Fruit fly (Drosophila melanogaster) whole organism, embryonic: ENCODE measurements around the gene Adar.

ENCODE experiments used
- Awh ChIP-seq: fragments of 200-800 bp; sonication (Bioruptor generic); IDR thresholded peaks from 2 replicates; pipeline ENCODE4, ENCODE4 v1.3.6; 2022; ENCODE audit warnings: missing biosample characterization, missing genetic modification characterization
- B-H1 ChIP-seq: fragments of 200-800 bp; sonication (Bioruptor generic); IDR thresholded peaks from 3 replicates; pipeline ENCODE4 v1.3.6; 2022; ENCODE audit warnings: missing biosample characterization, missing genetic modification characterization
- CG11247 ChIP-seq: fragments of 200-800 bp; sonication (Bioruptor generic); IDR thresholded peaks from 2 replicates; pipeline ENCODE4 v1.3.6; 2022; ENCODE audit warnings: missing biosample characterization, missing genetic modification characterization
- CG12219 ChIP-seq: fragments of 200-800 bp; sonication (Bioruptor generic); optimal IDR thresholded peaks from 3 replicates; lab custom pipeline; 2018; ENCODE audit warnings: missing biosample characterization, mild to moderate bottlenecking, missing genetic modification characterization
- CG15073 ChIP-seq: fragments of 200-800 bp; sonication (Bioruptor generic); optimal IDR thresholded peaks from 2 replicates; lab custom pipeline; 2016; ENCODE audit warnings: missing biosample characterization, missing genetic modification characterization
- CG15514 ChIP-seq: fragments of 200-800 bp; sonication (Bioruptor generic); optimal IDR thresholded peaks from 3 replicates; lab custom pipeline; 2017; ENCODE audit warnings: missing biosample characterization, missing genetic modification characterization, mild to moderate bottlenecking, moderate library complexity, missing genetic modification reagents
- CG1602 ChIP-seq: fragments of 200-800 bp; sonication (Bioruptor generic); optimal IDR thresholded peaks from 3 replicates; lab custom pipeline; 2016; ENCODE audit warnings: missing biosample characterization, missing genetic modification characterization
- CG17186 ChIP-seq: fragments of 200-800 bp; sonication (Bioruptor generic); optimal IDR thresholded peaks from 3 replicates; lab custom pipeline; 2017; ENCODE audit warnings: missing biosample characterization, missing genetic modification reagents, missing genetic modification characterization
- CG30020 ChIP-seq: fragments of 200-800 bp; optimal IDR thresholded peaks from 2 replicates; lab custom pipeline; 2019; ENCODE audit warnings: missing biosample characterization, mild to moderate bottlenecking, missing genetic modification characterization, moderate library complexity
- CG33213 ChIP-seq: fragments of 200-800 bp; sonication (Bioruptor generic); optimal IDR thresholded peaks from 3 replicates; lab custom pipeline; 2016; ENCODE audit warnings: missing biosample characterization, missing genetic modification characterization
- CG3847 ChIP-seq: fragments of 200-800 bp; sonication (Bioruptor generic); IDR thresholded peaks from 2 replicates; pipeline ENCODE4 v1.3.6; 2022; ENCODE audit warnings: missing biosample characterization, missing genetic modification characterization
- CG5245 ChIP-seq: fragments of 200-800 bp; sonication (Bioruptor generic); optimal IDR thresholded peaks from 3 replicates; lab custom pipeline; 2016; ENCODE audit warnings: missing biosample characterization, missing genetic modification characterization
- CG8089 ChIP-seq: fragments of 200-800 bp; sonication (Bioruptor generic); optimal IDR thresholded peaks from 3 replicates; lab custom pipeline; 2016; ENCODE audit warnings: missing biosample characterization, missing genetic modification characterization
- CTCF ChIP-seq: fragments of 200-800 bp; sonication (Bioruptor generic); optimal IDR thresholded peaks from 2 replicates; lab custom pipeline; 2017; ENCODE audit warnings: missing biosample characterization, mild to moderate bottlenecking, missing genetic modification characterization, moderate library complexity
- Dp ChIP-seq: fragments of 200-800 bp; sonication (Bioruptor generic); optimal IDR thresholded peaks from 2 replicates; lab custom pipeline; 2018; ENCODE audit warnings: missing biosample characterization, mild to moderate bottlenecking, missing genetic modification characterization, moderate library complexity
- Dref ChIP-seq: fragments of 200-800 bp; sonication (Bioruptor generic); IDR thresholded peaks from 2 replicates; pipeline ENCODE4 v1.3.6; 2022; ENCODE audit warnings: missing biosample characterization, missing genetic modification characterization
- E2f2 ChIP-seq: fragments of 200-800 bp; sonication (Bioruptor generic); IDR thresholded peaks from 2 replicates; pipeline ENCODE4 v1.3.6; 2022; ENCODE audit warnings: missing biosample characterization, missing genetic modification characterization
- HLH4C ChIP-seq: fragments of 200-800 bp; sonication (Bioruptor generic); IDR thresholded peaks from 3 replicates; pipeline ENCODE4 v1.3.6; 2022; ENCODE audit warnings: missing biosample characterization, missing genetic modification characterization; ENCODE audit not compliant: partially characterized antibody
- HmgZ ChIP-seq: fragments of 200-800 bp; sonication (Bioruptor generic); optimal IDR thresholded peaks from 2 replicates; lab custom pipeline; 2018; ENCODE audit warnings: missing biosample characterization, mild to moderate bottlenecking, missing genetic modification characterization
- Med ChIP-seq: fragments of 200-800 bp; sonication (Bioruptor generic); peaks from one replicate; lab custom pipeline; 2016; ENCODE audit warnings: missing biosample characterization, missing genetic modification characterization, mild to moderate bottlenecking, inconsistent platforms, moderate library complexity
- NFAT ChIP-seq: fragments of 200-800 bp; sonication (Bioruptor generic); IDR thresholded peaks from 2 replicates; pipeline ENCODE4 v1.3.6; 2022; ENCODE audit warnings: missing biosample characterization, missing genetic modification characterization
- Nf-YA ChIP-seq: fragments of 200-800 bp; sonication (Bioruptor generic); IDR thresholded peaks from 2 replicates; pipeline ENCODE4 v1.3.6; 2022; ENCODE audit warnings: missing biosample characterization, missing genetic modification characterization
- NfI ChIP-seq: fragments of 200-800 bp; sonication (Bioruptor generic); optimal IDR thresholded peaks from 3 replicates; lab custom pipeline; 2018; ENCODE audit warnings: missing biosample characterization, mild to moderate bottlenecking, missing genetic modification characterization, moderate library complexity
- Oaz ChIP-seq: fragments of 200-800 bp; sonication (Bioruptor generic); IDR thresholded peaks from 2 replicates; pipeline ENCODE4 v1.3.6; 2022; ENCODE audit warnings: missing biosample characterization, missing genetic modification characterization
- Sry-δ ChIP-seq: fragments of 200-800 bp; sonication (Bioruptor generic); optimal IDR thresholded peaks from 2 replicates; lab custom pipeline; 2016; ENCODE audit warnings: missing biosample characterization, missing genetic modification characterization
- Taf1 ChIP-seq: fragments of 200-800 bp; sonication (Bioruptor generic); IDR thresholded peaks from 2 replicates; pipeline ENCODE4 v1.3.6; 2022; ENCODE audit warnings: missing biosample characterization, missing genetic modification characterization
- ara ChIP-seq: fragments of 200-800 bp; sonication (Bioruptor generic); IDR thresholded peaks from 2 replicates; pipeline ENCODE4 v1.3.6; 2022; ENCODE audit warnings: missing biosample characterization, missing genetic modification characterization
- bbx ChIP-seq: fragments of 200-800 bp; sonication (Bioruptor generic); IDR thresholded peaks from 2 replicates; pipeline ENCODE4 v1.3.6; 2022; ENCODE audit warnings: missing biosample characterization, missing genetic modification characterization; ENCODE audit not compliant: partially characterized antibody
- bsh ChIP-seq, 2 experiments: fragments of 200-800 bp; sonication (Bioruptor generic); optimal IDR thresholded peaks; 2 replicates each; lab custom pipeline; 2017 to 2018; ENCODE audit warnings: mild to moderate bottlenecking in 2 of 2, missing biosample characterization in 2 of 2, missing genetic modification characterization in 2 of 2, moderate library complexity in 1 of 2
- btn ChIP-seq: fragments of 200-800 bp; sonication (Bioruptor generic); optimal IDR thresholded peaks from 2 replicates; lab custom pipeline; 2016; ENCODE audit warnings: missing biosample characterization, missing genetic modification characterization
- cad ChIP-seq: fragments of >200 bp; optimal IDR thresholded peaks from 2 replicates; lab custom pipeline; 2017; ENCODE audit warnings: missing biosample characterization, missing genetic modification characterization
- dpn ChIP-seq, 2 experiments: fragments of 200-800 bp; sonication (Bioruptor generic); optimal IDR thresholded peaks; 3 replicates each; lab custom pipeline; 2016; ENCODE audit warnings: missing biosample characterization in 2 of 2, missing genetic modification characterization in 2 of 2
- gfzf ChIP-seq: fragments of 200-800 bp; sonication (Bioruptor generic); optimal IDR thresholded peaks from 2 replicates; lab custom pipeline; 2016; ENCODE audit warnings: missing biosample characterization, mild to moderate bottlenecking, missing genetic modification characterization, moderate library complexity
- lbe ChIP-seq: fragments of 200-800 bp; sonication (Bioruptor generic); optimal IDR thresholded peaks from 2 replicates; lab custom pipeline; 2016; ENCODE audit warnings: missing biosample characterization, mild to moderate bottlenecking, missing genetic modification characterization
- pita ChIP-seq: fragments of 200-800 bp; sonication (Bioruptor generic); optimal IDR thresholded peaks from 2 replicates; lab custom pipeline; 2017; ENCODE audit warnings: missing biosample characterization, mild to moderate bottlenecking, missing genetic modification characterization
- pzg ChIP-seq: fragments of 200-800 bp; sonication (Bioruptor generic); optimal IDR thresholded peaks from 3 replicates; lab custom pipeline; 2018; ENCODE audit warnings: missing biosample characterization, mild to moderate bottlenecking, missing genetic modification characterization, moderate library complexity
- sc ChIP-seq, 3 experiments: fragments of >200 bp in 2 of 3; fragments of 200-800 bp in 1 of 3; sonication (Bioruptor generic) in 1 of 3; optimal IDR thresholded peaks; 2 replicates in 2 of 3; 3 replicates in 1 of 3; lab custom pipeline; 2017; ENCODE audit warnings: mild to moderate bottlenecking in 1 of 3, missing biosample characterization in 1 of 3, missing genetic modification characterization in 1 of 3, missing genetic modification reagents in 1 of 3
- sens ChIP-seq: fragments of 200-800 bp; sonication (Bioruptor generic); peaks from one replicate; lab custom pipeline; 2016; ENCODE audit warnings: missing biosample characterization, missing genetic modification characterization
- sna ChIP-seq: fragments of 200-800 bp; sonication (Bioruptor generic); IDR thresholded peaks from 2 replicates; pipeline ENCODE4 v1.3.6; 2022; ENCODE audit warnings: missing biosample characterization, missing genetic modification characterization; ENCODE audit not compliant: partially characterized antibody
- sr ChIP-seq: fragments of 200-800 bp; sonication (Bioruptor generic); IDR thresholded peaks from 3 replicates; pipeline ENCODE4 v1.3.6; 2022; ENCODE audit warnings: missing biosample characterization, missing genetic modification characterization
- stwl ChIP-seq: fragments of 200-800 bp; sonication (Bioruptor generic); optimal IDR thresholded peaks from 3 replicates; lab custom pipeline; 2018; ENCODE audit warnings: missing biosample characterization, mild to moderate bottlenecking, missing genetic modification characterization, moderate library complexity
- wor ChIP-seq: fragments of 200-800 bp; sonication (Bioruptor generic); IDR thresholded peaks from 2 replicates; pipeline ENCODE4 v1.3.6; 2022; ENCODE audit warnings: missing biosample characterization, missing genetic modification characterization

Adar gene

DNA sequence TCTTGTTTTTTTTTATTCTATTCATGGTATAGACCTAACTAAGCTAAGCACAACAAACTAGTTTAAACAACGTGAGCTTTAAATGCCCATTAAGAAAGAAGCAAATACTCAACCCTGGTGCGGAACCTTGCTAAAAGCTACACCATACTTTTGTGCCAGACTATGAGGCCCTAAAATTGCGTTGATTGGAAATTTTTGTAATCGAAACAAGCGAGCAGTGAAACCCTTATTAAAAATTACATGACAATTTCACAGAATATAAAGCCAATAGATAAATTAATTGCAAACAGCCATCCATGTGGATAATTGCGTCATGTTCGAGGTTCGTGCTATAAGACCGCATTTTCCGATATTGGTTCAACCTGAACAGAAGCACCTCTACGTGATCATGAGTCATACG is 45.5 kb downstream of the Adar start (continued):
- no peak for TF ChIP-seq CG5245 (GFP tag; lab: Kevin White, UChicago)

DNA sequence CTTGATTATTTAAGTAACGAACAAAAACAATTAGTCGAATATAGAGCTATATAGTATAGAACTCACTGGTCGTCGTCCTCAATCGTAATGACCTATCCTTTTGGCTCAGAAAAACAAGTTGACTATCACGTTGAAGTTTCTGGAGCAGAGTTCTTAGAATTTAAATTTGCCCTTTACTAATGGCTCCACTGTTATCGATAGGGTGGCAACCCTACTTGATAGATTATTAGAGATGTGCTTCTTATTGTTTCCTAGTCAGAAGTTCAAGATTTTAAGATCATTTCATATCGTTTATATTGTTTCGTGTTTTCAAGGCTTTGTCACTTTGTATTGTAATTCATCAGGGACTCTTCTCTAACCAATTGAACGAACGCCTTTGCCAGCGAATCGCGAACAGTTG is 46.7 kb downstream of the Adar start, which contains the start of gene CG14810:
TSS of gene CG14810 (minus strand) at position 101 of the 400 bp plus-strand sequence.
- TF ChIP-seq Sry-δ (GFP tag; lab: Kevin White, UChicago): peak; percentile 12
- TF ChIP-seq cad (GFP tag; lab: Kevin White, UChicago): no peak
- TF ChIP-seq, all 482 proteins: peak for 1

DNA sequence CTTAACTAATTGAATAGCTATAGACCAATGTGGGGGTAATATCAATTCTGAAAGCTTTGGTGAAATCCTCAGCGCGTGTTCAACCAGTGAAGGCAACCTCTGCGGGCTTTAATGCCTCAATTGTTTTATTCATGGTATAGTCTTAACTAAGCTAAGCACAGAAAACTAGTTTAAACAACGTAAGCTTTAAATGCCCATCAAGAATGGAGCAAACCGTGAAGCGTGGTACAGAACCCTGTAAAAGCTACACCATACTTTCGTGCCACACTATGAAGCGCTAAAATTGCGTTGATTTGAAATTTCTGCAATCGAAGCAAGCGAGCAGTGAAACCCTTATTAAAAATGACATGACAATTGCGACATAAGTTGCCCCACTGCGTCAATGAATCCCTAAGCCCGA is 47.5 kb downstream of the Adar start:
- TF ChIP-seq CG15514 (peak; percentile 20), pita (GFP tag; lab: Kevin White, UChicago) (peak; percentile 17), Dp (GFP tag; lab: Kevin White, UChicago) (peak; percentile 59), NFAT (GFP tag; lab: Robert Waterston, UW) (no peak), CTCF (peak; percentile 51), Taf1 (no peak), CG12219 (no peak), sr (GFP tag; lab: Robert Waterston, UW) (no peak), CG11247 (no peak), Awh (no peak), sna (GFP tag; lab: Robert Waterston, UW) (no peak), HmgZ (tag; lab: Kevin White, UChicago) (no peak), HLH4C (GFP tag; lab: Robert Waterston, UW) (no peak), NfI (GFP tag; lab: Kevin White, UChicago) (no peak), CG33213 (no peak), dpn (GFP tag; optimal IDR thresholded peaks at IDR 0.05; lab: Kevin White, UChicago) (no peak), wor (no peak), B-H1 (GFP tag; lab: Robert Waterston, UW) (no peak), bbx (GFP tag; lab: Robert Waterston, UW) (no peak), btn (GFP tag; lab: Kevin White, UChicago) (no peak), Dref (GFP tag; lab: Robert Waterston, UW) (no peak), ara (no peak), sc (optimal IDR thresholded peaks at IDR 0.05; lab: Kevin White, UChicago) (no peak), sc (GFP tag; optimal IDR thresholded peaks at IDR 0.05; lab: Kevin White, UChicago) (no peak), CG17186 (GFP tag; lab: Kevin White, UChicago) (no peak), pzg (GFP tag; lab: Kevin White, UChicago) (peak; percentile 24), gfzf (peak; percentile 30), E2f2 (GFP tag; lab: Robert Waterston, UW) (peak; percentile 68), CG15073 (no peak), sens (no peak), Nf-YA (GFP tag; lab: Robert Waterston, UW) (no peak), Med (peak; percentile 25), CG30020 (tag; lab: Kevin White, UChicago) (no peak)
- TF ChIP-seq, all 482 proteins: peak for 8

DNA sequence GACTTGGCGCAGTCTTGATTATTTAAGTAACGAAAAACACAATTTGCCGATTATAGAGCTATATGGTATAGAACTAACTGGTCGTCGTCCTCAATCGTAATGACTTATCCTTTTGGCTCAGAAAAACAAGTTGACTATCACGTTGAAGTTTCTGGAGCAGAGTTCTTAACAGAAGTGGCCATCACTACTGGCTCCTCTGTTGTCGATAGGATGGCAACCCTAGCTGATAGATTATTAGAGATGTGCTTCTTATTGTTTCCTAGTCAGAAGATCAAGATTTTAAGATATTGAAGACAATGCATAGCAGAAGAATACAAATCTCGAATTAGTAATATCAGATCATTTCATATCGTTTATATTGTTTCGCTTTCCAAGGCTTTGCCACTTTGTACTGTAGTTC is 48.8 kb downstream of the Adar start, which contains the start of gene CG14811:
TSS of gene CG14811 (minus strand) at position 101 of the 400 bp plus-strand sequence.
- TF ChIP-seq bsh (GFP tag; optimal IDR thresholded peaks at IDR 0.05; lab: Kevin White, UChicago) (no peak), E2f2 (GFP tag; lab: Robert Waterston, UW) (no peak), Nf-YA (GFP tag; lab: Robert Waterston, UW) (no peak), Dp (GFP tag; lab: Kevin White, UChicago) (no peak), Sry-δ (GFP tag; lab: Kevin White, UChicago) (peak; percentile 13), stwl (peak; percentile 10), lbe (no peak), Oaz (no peak), CG1602 (no peak), CG3847 (GFP tag; lab: Robert Waterston, UW) (no peak), CG8089 (GFP tag; lab: Kevin White, UChicago) (no peak)
- TF ChIP-seq, all 482 proteins: peak for 2
